Fruit fly (Drosophila melanogaster) whole organism, embryonic: Measurements from ENCODE around the gene CG8563.
A peak's percentile ranks its signal among the peaks of the same experiment; 100 is the strongest.

Source experiments
- ATbp ChIP-seq: fragments of 200-800 bp; sonication (Bioruptor generic); optimal IDR thresholded peaks from 2 replicates; lab custom pipeline; 2017; ENCODE audit warnings: missing biosample characterization, mild to moderate bottlenecking, missing genetic modification characterization, missing genetic modification reagents
- Antp ChIP-seq: fragments of 200-800 bp; sonication (Bioruptor generic); optimal IDR thresholded peaks from 3 replicates; lab custom pipeline; 2016; ENCODE audit warnings: missing biosample characterization, missing genetic modification characterization
- BtbVII ChIP-seq: fragments of 200-800 bp; sonication (Bioruptor generic); optimal IDR thresholded peaks from 3 replicates; lab custom pipeline; 2017; ENCODE audit warnings: missing biosample characterization, mild to moderate bottlenecking, missing genetic modification characterization
- C15 ChIP-seq: fragments of 200-800 bp; sonication (Bioruptor generic); IDR thresholded peaks from 3 replicates; pipeline ENCODE4 v1.3.6; 2022; ENCODE audit warnings: missing biosample characterization, missing genetic modification characterization
- CG10147 ChIP-seq: fragments of 200-800 bp; sonication (Bioruptor generic); optimal IDR thresholded peaks from 2 replicates; lab custom pipeline; 2019; ENCODE audit warnings: missing biosample characterization, mild to moderate bottlenecking, missing genetic modification characterization, moderate library complexity
- CG10431 ChIP-seq: fragments of 200-800 bp; sonication (Bioruptor generic); optimal IDR thresholded peaks from 3 replicates; lab custom pipeline; 2018; ENCODE audit warnings: missing biosample characterization, mild to moderate bottlenecking, missing genetic modification characterization
- CG10543 ChIP-seq: fragments of 200-800 bp; sonication (Bioruptor generic); optimal IDR thresholded peaks from 3 replicates; lab custom pipeline; 2017; ENCODE audit warnings: missing biosample characterization, mild to moderate bottlenecking, missing genetic modification characterization, moderate library complexity
- CG12391 ChIP-seq: fragments of 200-800 bp; sonication (Bioruptor generic); optimal IDR thresholded peaks from 3 replicates; lab custom pipeline; 2018; ENCODE audit warnings: missing biosample characterization, mild to moderate bottlenecking, missing genetic modification characterization, moderate library complexity
- CG13123 ChIP-seq: fragments of 200-800 bp; sonication (Bioruptor generic); optimal IDR thresholded peaks from 2 replicates; lab custom pipeline; 2016; ENCODE audit warnings: missing biosample characterization, missing genetic modification characterization
- CG13624 ChIP-seq: fragments of 200-800 bp; sonication (Bioruptor generic); optimal IDR thresholded peaks from 2 replicates; lab custom pipeline; 2016; ENCODE audit warnings: missing biosample characterization, missing genetic modification characterization
- CG14014 ChIP-seq: fragments of 200-800 bp; sonication (Bioruptor generic); IDR thresholded peaks from 2 replicates; pipeline ENCODE4 v1.3.6; 2022; ENCODE audit warnings: missing biosample characterization, missing genetic modification characterization
- CG1647 ChIP-seq: fragments of 200-800 bp; sonication (Bioruptor generic); optimal IDR thresholded peaks from 3 replicates; lab custom pipeline; 2016; ENCODE audit warnings: missing biosample characterization, missing genetic modification characterization
- CG16779 ChIP-seq: fragments of 200-800 bp; sonication (Bioruptor generic); IDR thresholded peaks from 2 replicates; pipeline ENCODE4 v1.3.6; 2022; ENCODE audit warnings: missing biosample characterization, missing genetic modification characterization
- CG31441 ChIP-seq: fragments of 200-800 bp; sonication (Bioruptor generic); IDR thresholded peaks from 2 replicates; pipeline ENCODE4 v1.3.6; 2022; ENCODE audit warnings: missing biosample characterization, missing genetic modification characterization
- CG4617 ChIP-seq: fragments of 200-800 bp; sonication (Bioruptor generic); optimal IDR thresholded peaks from 3 replicates; lab custom pipeline; 2016; ENCODE audit warnings: missing biosample characterization, missing genetic modification characterization, borderline replicate concordance
- CG7928 ChIP-seq: fragments of 200-800 bp; sonication (Bioruptor generic); optimal IDR thresholded peaks from 2 replicates; lab custom pipeline; 2017; ENCODE audit warnings: missing biosample characterization, mild to moderate bottlenecking, missing genetic modification characterization
- CG8089 ChIP-seq: fragments of 200-800 bp; sonication (Bioruptor generic); optimal IDR thresholded peaks from 3 replicates; lab custom pipeline; 2016; ENCODE audit warnings: missing biosample characterization, missing genetic modification characterization
- Doc3 ChIP-seq: fragments of 200-800 bp; sonication (Bioruptor generic); IDR thresholded peaks from 3 replicates; pipeline ENCODE4 v1.3.6; 2022; ENCODE audit warnings: missing biosample characterization, missing genetic modification characterization; ENCODE audit not compliant: partially characterized antibody
- Gug ChIP-seq: fragments of 200-800 bp; sonication (Bioruptor generic); IDR thresholded peaks from 4 replicates; pipeline ENCODE4 v1.3.6; 2022; ENCODE audit warnings: missing biosample characterization, missing genetic modification characterization
- Hand ChIP-seq: fragments of 200-800 bp; sonication (Bioruptor generic); optimal IDR thresholded peaks from 2 replicates; lab custom pipeline; 2017; ENCODE audit warnings: mild to moderate bottlenecking, missing biosample characterization, missing genetic modification reagents, missing genetic modification characterization
- Hmx ChIP-seq: fragments of 200-800 bp; sonication (Bioruptor generic); optimal IDR thresholded peaks from 2 replicates; lab custom pipeline; 2016; ENCODE audit warnings: missing biosample characterization, missing genetic modification characterization
- Kr ChIP-seq: fragments of 200-800 bp; sonication (Bioruptor generic); optimal IDR thresholded peaks from 2 replicates; lab custom pipeline; 2017; ENCODE audit warnings: missing biosample characterization, mild to moderate bottlenecking, missing genetic modification characterization
- Lhr ChIP-seq: fragments of 200-800 bp; sonication (Bioruptor generic); optimal IDR thresholded peaks from 3 replicates; lab custom pipeline; 2017; ENCODE audit warnings: mild to moderate bottlenecking, missing biosample characterization, missing genetic modification reagents, missing genetic modification characterization
- Mes4 ChIP-seq: fragments of 200-800 bp; sonication (Bioruptor generic); optimal IDR thresholded peaks from 2 replicates; lab custom pipeline; 2016; ENCODE audit warnings: missing biosample characterization, missing genetic modification characterization
- Myb ChIP-seq: fragments of 200-800 bp; sonication (Bioruptor generic); optimal IDR thresholded peaks from 2 replicates; lab custom pipeline; 2016; ENCODE audit warnings: missing biosample characterization, missing genetic modification characterization
- Nf-YA ChIP-seq: fragments of 200-800 bp; sonication (Bioruptor generic); IDR thresholded peaks from 2 replicates; pipeline ENCODE4 v1.3.6; 2022; ENCODE audit warnings: missing biosample characterization, missing genetic modification characterization
- Nf-YB ChIP-seq: fragments of 200-800 bp; sonication (Bioruptor generic); optimal IDR thresholded peaks from 3 replicates; lab custom pipeline; 2019; ENCODE audit warnings: missing biosample characterization, mild to moderate bottlenecking, missing genetic modification characterization, moderate library complexity
- Oli ChIP-seq: fragments of 200-800 bp; sonication (Bioruptor generic); optimal IDR thresholded peaks from 2 replicates; lab custom pipeline; 2018; ENCODE audit warnings: missing biosample characterization, mild to moderate bottlenecking, missing genetic modification characterization, moderate library complexity
- Optix ChIP-seq: fragments of 200-800 bp; sonication (Bioruptor generic); IDR thresholded peaks from 3 replicates; pipeline ENCODE4 v1.3.6; 2022; ENCODE audit warnings: missing biosample characterization, missing genetic modification characterization
- al ChIP-seq: fragments of 200-800 bp; sonication (Bioruptor generic); IDR thresholded peaks from 2 replicates; pipeline ENCODE4 v1.3.6; 2022; ENCODE audit warnings: missing biosample characterization, missing genetic modification characterization
- aop ChIP-seq: fragments of 200-800 bp; sonication (Bioruptor generic); IDR thresholded peaks from 2 replicates; pipeline ENCODE4 v1.3.6; 2022; ENCODE audit warnings: missing biosample characterization, missing genetic modification characterization
- ara ChIP-seq: fragments of 200-800 bp; sonication (Bioruptor generic); IDR thresholded peaks from 2 replicates; pipeline ENCODE4 v1.3.6; 2022; ENCODE audit warnings: missing biosample characterization, missing genetic modification characterization
- bowl ChIP-seq: fragments of 200-800 bp; sonication (Bioruptor generic); IDR thresholded peaks from 2 replicates; pipeline ENCODE4 v1.3.6; 2022; ENCODE audit warnings: missing biosample characterization, missing genetic modification characterization
- corto ChIP-seq: fragments of 200-800 bp; sonication (Bioruptor generic); optimal IDR thresholded peaks from 2 replicates; lab custom pipeline; 2016; ENCODE audit warnings: missing biosample characterization, mild to moderate bottlenecking, missing genetic modification characterization, moderate library complexity
- croc ChIP-seq: fragments of 200-800 bp; sonication (Bioruptor generic); conservative IDR thresholded peaks from 3 replicates; pipeline ENCODE4 v1.3.6; 2022; ENCODE audit warnings: missing biosample characterization, missing genetic modification characterization
- crol ChIP-seq: fragments of 200-800 bp; sonication (Bioruptor generic); IDR thresholded peaks from 2 replicates; pipeline ENCODE4 v1.3.6; 2022; ENCODE audit warnings: missing biosample characterization, missing genetic modification characterization
- da ChIP-seq: fragments of 200-800 bp; sonication (Bioruptor generic); optimal IDR thresholded peaks from 2 replicates; lab custom pipeline; 2016; ENCODE audit warnings: missing biosample characterization, missing genetic modification characterization
- dimm ChIP-seq: fragments of 200-800 bp; sonication (Bioruptor generic); IDR thresholded peaks from 2 replicates; pipeline ENCODE4 v1.3.6; 2022; ENCODE audit warnings: missing biosample characterization, missing genetic modification characterization
- disco-r ChIP-seq: fragments of 200-800 bp; sonication (Bioruptor generic); optimal IDR thresholded peaks from 2 replicates; lab custom pipeline; 2016; ENCODE audit warnings: missing biosample characterization, missing genetic modification characterization
- esg ChIP-seq: fragments of 200-800 bp; sonication (Bioruptor generic); conservative IDR thresholded peaks from 2 replicates; pipeline ENCODE4 v1.3.6; 2022; ENCODE audit warnings: missing biosample characterization, missing genetic modification characterization
- gfzf ChIP-seq: fragments of 200-800 bp; sonication (Bioruptor generic); optimal IDR thresholded peaks from 2 replicates; lab custom pipeline; 2016; ENCODE audit warnings: missing biosample characterization, mild to moderate bottlenecking, missing genetic modification characterization, moderate library complexity
- gsb-n ChIP-seq: fragments of 200-800 bp; sonication (Bioruptor generic); optimal IDR thresholded peaks from 3 replicates; lab custom pipeline; 2018; ENCODE audit warnings: missing biosample characterization, mild to moderate bottlenecking, missing genetic modification characterization
- her ChIP-seq: fragments of 200-800 bp; sonication (Bioruptor generic); optimal IDR thresholded peaks from 2 replicates; lab custom pipeline; 2016; ENCODE audit warnings: missing biosample characterization, missing genetic modification characterization
- insv ChIP-seq, 2 experiments: fragments of 200-800 bp; sonication (Bioruptor generic); optimal IDR thresholded peaks; 3 replicates each; lab custom pipeline; 2016 to 2018; ENCODE audit warnings: missing biosample characterization in 2 of 2, missing genetic modification characterization in 2 of 2
- lab ChIP-seq: fragments of 200-800 bp; sonication (Bioruptor generic); optimal IDR thresholded peaks from 3 replicates; lab custom pipeline; 2017; ENCODE audit warnings: missing biosample characterization, missing genetic modification characterization, mild to moderate bottlenecking, moderate library complexity, missing genetic modification reagents
- lmd ChIP-seq: fragments of 200-800 bp; sonication (Bioruptor generic); IDR thresholded peaks from 2 replicates; pipeline ENCODE4 v1.3.6; 2022; ENCODE audit warnings: missing biosample characterization, missing genetic modification characterization
- luna ChIP-seq: fragments of 200-800 bp; sonication (Bioruptor generic); optimal IDR thresholded peaks from 2 replicates; lab custom pipeline; 2016; ENCODE audit warnings: missing biosample characterization, missing genetic modification characterization
- rib ChIP-seq: fragments of 200-800 bp; sonication (Bioruptor generic); IDR thresholded peaks from 2 replicates; pipeline ENCODE4 v1.3.6; 2022; ENCODE audit warnings: missing biosample characterization, missing genetic modification characterization
- run ChIP-seq: fragments of 200-800 bp; sonication (Bioruptor generic); optimal IDR thresholded peaks from 3 replicates; lab custom pipeline; 2018; ENCODE audit warnings: missing biosample characterization, mild to moderate bottlenecking, missing genetic modification characterization
- tap ChIP-seq: fragments of 200-800 bp; optimal IDR thresholded peaks from 3 replicates; lab custom pipeline; 2019; ENCODE audit warnings: missing biosample characterization, mild to moderate bottlenecking, missing genetic modification characterization, moderate library complexity
- zfh2 ChIP-seq: fragments of 200-800 bp; sonication (Bioruptor generic); optimal IDR thresholded peaks from 2 replicates; lab custom pipeline; 2016; ENCODE audit warnings: missing biosample characterization, missing genetic modification characterization

The CG8563 gene

dm6 chr3L:7344965-7345427, 45.5 kb upstream of the CG8563 start, which contains the start of gene Cln7 (continued):
- TF ChIP-seq CG12391 (tag; lab: Kevin White, UChicago) (peak; percentile 12), gfzf (peak; percentile 0), luna (no peak), Myb (GFP tag; lab: Kevin White, UChicago) (no peak), zfh2 (GFP tag; lab: Kevin White, UChicago) (no peak), CG13624 (GFP tag; lab: Kevin White, UChicago) (peak; percentile 9), Oli (no peak), CG10543 (GFP tag; lab: Kevin White, UChicago) (peak; percentile 56), CG14014 (GFP tag; lab: Robert Waterston, UW) (peak; percentile 44; the same call in 1 of the 2 replicates), CG7928 (GFP tag; lab: Kevin White, UChicago) (no peak), Optix (peak; percentile 38; the same call in 1 of the 3 replicates), gsb-n (tag; lab: Kevin White, UChicago) (peak; percentile 23), run (no peak), lab (GFP tag; lab: Kevin White, UChicago) (peak; percentile 59), CG31441 (GFP tag; lab: Robert Waterston, UW) (peak; percentile 38; the same call in 1 of the 2 replicates), C15 (GFP tag; lab: Robert Waterston, UW) (peak; percentile 29; the same call in 1 of the 3 replicates), Antp (GFP tag; lab: Kevin White, UChicago) (no peak), CG4617 (GFP tag; lab: Kevin White, UChicago) (no peak), Hand (GFP tag; lab: Kevin White, UChicago) (peak; percentile 62), CG13123 (GFP tag; lab: Kevin White, UChicago) (no peak), Lhr (GFP tag; lab: Kevin White, UChicago) (no peak), ara (GFP tag; lab: Robert Waterston, UW) (peak; percentile 42; the same call in 1 of the 2 replicates), crol (GFP tag; lab: Robert Waterston, UW) (peak; percentile 86), Doc3 (GFP tag; lab: Robert Waterston, UW) (no peak), insv (GFP tag; optimal IDR thresholded peaks at IDR 0.05; lab: Kevin White, UChicago) (peak in 1 of 2 experiments; percentile 46), al (GFP tag; lab: Robert Waterston, UW) (no peak), corto (GFP tag; lab: Kevin White, UChicago) (no peak), Gug (no peak), CG8089 (GFP tag; lab: Kevin White, UChicago) (no peak), CG10147 (GFP tag; lab: Kevin White, UChicago) (peak; percentile 42), CG16779 (GFP tag; lab: Robert Waterston, UW) (0 out of 2 replicates have a peak, but pooled peaks have one; percentile 26), dimm (GFP tag; lab: Robert Waterston, UW) (no peak), esg (GFP tag; lab: Robert Waterston, UW) (no peak), Hmx (no peak), Nf-YA (GFP tag; lab: Robert Waterston, UW) (no peak; the same call in 1 of the 2 replicates), croc (GFP tag; lab: Robert Waterston, UW) (no peak), BtbVII (GFP tag; lab: Kevin White, UChicago) (peak; percentile 11), rib (peak; percentile 43; the same call in 1 of the 2 replicates), CG10431 (GFP tag; lab: Kevin White, UChicago) (peak; percentile 21), tap (tag; lab: Kevin White, UChicago) (no peak), Kr (no peak), da (GFP tag; lab: Kevin White, UChicago) (peak; percentile 30), disco-r (GFP tag; lab: Kevin White, UChicago) (no peak), bowl (GFP tag; lab: Robert Waterston, UW) (no peak), her (GFP tag; lab: Kevin White, UChicago) (no peak), CG1647 (GFP tag; lab: Kevin White, UChicago) (no peak), Nf-YB (GFP tag; lab: Kevin White, UChicago) (peak; percentile 70), ATbp (no peak), aop (GFP tag; lab: Robert Waterston, UW) (0 out of 2 replicates have a peak, but pooled peaks have one; percentile 24), Mes4 (GFP tag; lab: Kevin White, UChicago) (no peak), lmd (GFP tag; lab: Robert Waterston, UW) (no peak)
